Fruit fly (Drosophila melanogaster) whole organism, pupa: ENCODE measurements around the gene Lamtor4.

Experiments
- CG10348 ChIP-seq: fragments of 200-800 bp; sonication (Bioruptor generic); IDR thresholded peaks from 2 replicates; pipeline ENCODE4 v1.3.6; 2022; ENCODE audit warnings: missing biosample characterization, missing genetic modification characterization
- CG12605 ChIP-seq: fragments of 200-800 bp; sonication (Bioruptor generic); IDR thresholded peaks from 2 replicates; pipeline ENCODE4 v1.3.6; 2022; ENCODE audit warnings: missing biosample characterization, missing genetic modification characterization
- CG13204 ChIP-seq: fragments of 200-800 bp; sonication (Bioruptor generic); optimal IDR thresholded peaks from 2 replicates; lab custom pipeline; 2018; ENCODE audit warnings: missing biosample characterization, mild to moderate bottlenecking, missing genetic modification characterization, moderate library complexity
- CG14655 ChIP-seq: fragments of 200-800 bp; sonication (Bioruptor generic); optimal IDR thresholded peaks from 3 replicates; lab custom pipeline; 2017; ENCODE audit warnings: mild to moderate bottlenecking, missing biosample characterization, missing genetic modification reagents, missing genetic modification characterization
- CG15710 ChIP-seq: fragments of 200-800 bp; sonication (Bioruptor generic); optimal IDR thresholded peaks from 2 replicates; lab custom pipeline; 2018; ENCODE audit warnings: missing biosample characterization, mild to moderate bottlenecking, missing genetic modification characterization, moderate library complexity
- CG17806 ChIP-seq: fragments of 200-800 bp; sonication (Bioruptor generic); optimal IDR thresholded peaks from 2 replicates; lab custom pipeline; 2018; ENCODE audit warnings: missing biosample characterization, mild to moderate bottlenecking, missing genetic modification characterization, moderate library complexity
- CG32121 ChIP-seq: fragments of 200-800 bp; sonication (Bioruptor generic); IDR thresholded peaks from 2 replicates; pipeline ENCODE4 v1.3.6; 2022; ENCODE audit warnings: missing biosample characterization, missing genetic modification characterization
- CG34367 ChIP-seq: fragments of 200-800 bp; sonication (Bioruptor generic); optimal IDR thresholded peaks from 2 replicates; lab custom pipeline; 2018; ENCODE audit warnings: missing biosample characterization, mild to moderate bottlenecking, missing genetic modification characterization
- CG4496 ChIP-seq: fragments of 200-800 bp; sonication (Bioruptor generic); IDR thresholded peaks from 3 replicates; pipeline ENCODE4 v1.3.6; 2022; ENCODE audit warnings: missing biosample characterization, missing genetic modification characterization
- CG8159 ChIP-seq: fragments of 200-800 bp; sonication (Bioruptor generic); optimal IDR thresholded peaks from 3 replicates; lab custom pipeline; 2018; ENCODE audit warnings: missing biosample characterization, mild to moderate bottlenecking, missing genetic modification characterization, moderate library complexity
- CG8301 ChIP-seq: fragments of 200-800 bp; sonication (Bioruptor generic); optimal IDR thresholded peaks from 2 replicates; lab custom pipeline; 2018; ENCODE audit warnings: missing biosample characterization, mild to moderate bottlenecking, missing genetic modification characterization
- CG9948 ChIP-seq: fragments of 200-800 bp; sonication (Bioruptor generic); optimal IDR thresholded peaks from 2 replicates; lab custom pipeline; 2018; ENCODE audit warnings: missing biosample characterization, mild to moderate bottlenecking, missing genetic modification characterization, moderate library complexity
- D1 ChIP-seq: fragments of 200-800 bp; sonication (Bioruptor generic); optimal IDR thresholded peaks from 2 replicates; lab custom pipeline; 2018; ENCODE audit warnings: missing biosample characterization, mild to moderate bottlenecking, missing genetic modification characterization, moderate library complexity
- EcR ChIP-seq: fragments of 200-800 bp; sonication (Bioruptor generic); optimal IDR thresholded peaks from 3 replicates; lab custom pipeline; 2019; ENCODE audit warnings: missing biosample characterization, missing genetic modification characterization, mild to moderate bottlenecking, moderate library complexity, missing genetic modification reagents
- Ets98B ChIP-seq: fragments of 200-800 bp; sonication (Bioruptor generic); IDR thresholded peaks from 2 replicates; pipeline ENCODE4 v1.3.6; 2022; ENCODE audit warnings: missing biosample characterization, missing genetic modification characterization
- Pif1A ChIP-seq: fragments of 200-800 bp; sonication (Bioruptor generic); optimal IDR thresholded peaks from 3 replicates; lab custom pipeline; 2016; ENCODE audit warnings: missing biosample characterization, missing genetic modification characterization
- Pif1B ChIP-seq: fragments of 200-800 bp; sonication (Bioruptor generic); optimal IDR thresholded peaks from 3 replicates; lab custom pipeline; 2016; ENCODE audit warnings: missing biosample characterization, missing genetic modification characterization
- Snoo ChIP-seq: fragments of 200-800 bp; sonication (Bioruptor generic); optimal IDR thresholded peaks from 3 replicates; lab custom pipeline; 2017; ENCODE audit warnings: missing biosample characterization, mild to moderate bottlenecking, missing genetic modification characterization, inconsistent platforms
- fd96Ca ChIP-seq: fragments of 200-800 bp; sonication (Bioruptor generic); IDR thresholded peaks from 3 replicates; pipeline ENCODE4 v1.3.6; 2022; ENCODE audit warnings: missing biosample characterization, missing genetic modification characterization
- gl ChIP-seq: fragments of 200-800 bp; sonication (Bioruptor generic); optimal IDR thresholded peaks from 2 replicates; lab custom pipeline; 2018; ENCODE audit warnings: missing biosample characterization, mild to moderate bottlenecking, missing genetic modification characterization
- rn ChIP-seq: fragments of 200-800 bp; sonication (Bioruptor generic); IDR thresholded peaks from 2 replicates; pipeline ENCODE4 v1.3.6; 2022; ENCODE audit warnings: missing biosample characterization, missing genetic modification characterization

Gene Lamtor4

dm6 chr3L:3863462-3863861 lies 33.2 kb upstream of the Lamtor4 start:
- peak; percentile 27 for TF ChIP-seq CG17806 (tag; lab: Kevin White, UChicago)
- peak; percentile 23 for TF ChIP-seq CG14655 (GFP tag; lab: Kevin White, UChicago)
- TF ChIP-seq CG4496 (GFP tag; lab: Robert Waterston, UW) = no peak
- no peak for TF ChIP-seq Ets98B (GFP tag; lab: Robert Waterston, UW)

dm6 chr3L:3865290-3865891 lies 31.3 kb upstream of the Lamtor4 start:
- TF ChIP-seq CG13204 (GFP tag; lab: Kevin White, UChicago) = peak; percentile 20
- no peak for TF ChIP-seq rn
- TF ChIP-seq CG10348 (GFP tag; lab: Robert Waterston, UW) = no peak
- no peak for TF ChIP-seq Snoo (tag; lab: Kevin White, UChicago)
- TF ChIP-seq Ets98B (GFP tag; lab: Robert Waterston, UW) = no peak
- no peak for TF ChIP-seq CG14655 (GFP tag; lab: Kevin White, UChicago)
- no peak for TF ChIP-seq CG8159 (tag; lab: Kevin White, UChicago)
- TF ChIP-seq CG12605 (GFP tag; lab: Robert Waterston, UW) = no peak

- TF ChIP-seq CG10348 (GFP tag; lab: Robert Waterston, UW) (no peak), CG34367 (tag; lab: Kevin White, UChicago) (no peak), CG12605 (GFP tag; lab: Robert Waterston, UW) (no peak), CG15710 (tag; lab: Kevin White, UChicago) (no peak), Pif1B (GFP tag; lab: Kevin White, UChicago) (no peak), D1 (tag; lab: Kevin White, UChicago) (no peak), Pif1A (GFP tag; lab: Kevin White, UChicago) (no peak), EcR (GFP tag; lab: Kevin White, UChicago) (no peak)
Measured at dm6 chr3L:3866429-3866828, 30.3 kb upstream of the Lamtor4 start.

- TF ChIP-seq Snoo (tag; lab: Kevin White, UChicago) = peak; percentile 48
- no peak for TF ChIP-seq CG32121 (GFP tag; lab: Robert Waterston, UW)
- peak; percentile 64 for TF ChIP-seq CG13204 (GFP tag; lab: Kevin White, UChicago)
- no peak for TF ChIP-seq rn
- TF ChIP-seq gl = peak; percentile 19
- peak; percentile 68 for TF ChIP-seq CG8159 (tag; lab: Kevin White, UChicago)
- peak; percentile 54 for TF ChIP-seq Ets98B (GFP tag; lab: Robert Waterston, UW)
- peak; percentile 47 for TF ChIP-seq CG14655 (GFP tag; lab: Kevin White, UChicago)
- TF ChIP-seq D1 (tag; lab: Kevin White, UChicago) = peak; percentile 33
- TF ChIP-seq CG8301 (tag; lab: Kevin White, UChicago) = peak; percentile 52
- TF ChIP-seq Pif1B (GFP tag; lab: Kevin White, UChicago) = peak; percentile 38
- peak; percentile 66 for TF ChIP-seq CG17806 (tag; lab: Kevin White, UChicago)
- peak; percentile 67 for TF ChIP-seq CG9948 (tag; lab: Kevin White, UChicago)
- no peak for TF ChIP-seq EcR (GFP tag; lab: Kevin White, UChicago)
- peak; percentile 74 for TF ChIP-seq CG15710 (tag; lab: Kevin White, UChicago)
- no peak for TF ChIP-seq fd96Ca (GFP tag; lab: Robert Waterston, UW)
- peak; percentile 71 for TF ChIP-seq CG34367 (tag; lab: Kevin White, UChicago)
- peak; percentile 48 for TF ChIP-seq Pif1A (GFP tag; lab: Kevin White, UChicago)
- peak; percentile 58; the same call in 1 of the 2 replicates for TF ChIP-seq CG12605 (GFP tag; lab: Robert Waterston, UW)
- peak; percentile 63; the same call in 1 of the 3 replicates for TF ChIP-seq CG4496 (GFP tag; lab: Robert Waterston, UW)
- no peak for TF ChIP-seq CG10348 (GFP tag; lab: Robert Waterston, UW)
Measured at dm6 chr3L:3868014-3868413, 28.7 kb upstream of the Lamtor4 start.

- 0 out of 3 replicates have a peak, but pooled peaks have one; percentile 10 for TF ChIP-seq CG4496 (GFP tag; lab: Robert Waterston, UW)
- TF ChIP-seq D1 (tag; lab: Kevin White, UChicago) = no peak
Measured at dm6 chr3L:3871284-3871683, 25.4 kb upstream of the Lamtor4 start.

dm6 chr3L:3873094-3873493 lies 23.6 kb upstream of the Lamtor4 start:
- TF ChIP-seq Snoo (tag; lab: Kevin White, UChicago) (no peak), CG13204 (GFP tag; lab: Kevin White, UChicago) (no peak), Ets98B (GFP tag; lab: Robert Waterston, UW) (no peak), CG10348 (GFP tag; lab: Robert Waterston, UW) (no peak), CG34367 (tag; lab: Kevin White, UChicago) (no peak), EcR (GFP tag; lab: Kevin White, UChicago) (no peak), fd96Ca (GFP tag; lab: Robert Waterston, UW) (no peak), CG9948 (tag; lab: Kevin White, UChicago) (no peak), CG4496 (GFP tag; lab: Robert Waterston, UW) (no peak), Pif1B (GFP tag; lab: Kevin White, UChicago) (no peak), CG8159 (tag; lab: Kevin White, UChicago) (no peak), CG14655 (GFP tag; lab: Kevin White, UChicago) (no peak), CG17806 (tag; lab: Kevin White, UChicago) (no peak), D1 (tag; lab: Kevin White, UChicago) (no peak)
